Worm (Caenorhabditis elegans) whole organism, mixed stage, embryonic: ENCODE data around the gene mtp-18.

ENCODE experiments used
- M03D4.4 ChIP-seq: sonication (generic microtip); optimal IDR thresholded peaks from 2 replicates; lab custom pipeline; 2017; ENCODE audit warnings: mild to moderate bottlenecking, missing genetic modification characterization, missing compliant biosample characterization
- bed-3 ChIP-seq: fragments of 200-800 bp; sonication (Bioruptor generic); optimal IDR thresholded peaks from 3 replicates; lab custom pipeline; 2018; ENCODE audit warnings: mild to moderate bottlenecking, missing genetic modification characterization, moderate library complexity, missing compliant biosample characterization
- blmp-1 ChIP-seq: fragments of 150-350 bp; optimal IDR thresholded peaks from 2 replicates; lab custom pipeline; 2014; ENCODE audit warnings: missing biosample characterization, missing genetic modification characterization
- ces-1 ChIP-seq: fragments of 150-350 bp; optimal IDR thresholded peaks from 2 replicates; lab custom pipeline; 2014; ENCODE audit warnings: missing biosample characterization, missing genetic modification reagents, missing genetic modification characterization
- lsy-2 ChIP-seq: fragments of 150-350 bp; optimal IDR thresholded peaks from 2 replicates; lab custom pipeline; 2014; ENCODE audit warnings: missing biosample characterization, missing genetic modification characterization
- mep-1 ChIP-seq: fragments of 150-350 bp; optimal IDR thresholded peaks from 2 replicates; lab custom pipeline; 2017; ENCODE audit warnings: missing biosample characterization, missing genetic modification reagents, missing genetic modification characterization, inconsistent platforms
- pha-4 ChIP-seq: fragments of 150-350 bp; optimal IDR thresholded peaks from 2 replicates; lab custom pipeline; 2018; ENCODE audit warnings: missing biosample characterization, missing genetic modification reagents, missing genetic modification characterization
- snpc-4 ChIP-seq: fragments of 150-350 bp; optimal IDR thresholded peaks from 2 replicates; lab custom pipeline; 2014; ENCODE audit warnings: missing biosample characterization, missing genetic modification characterization
- sptf-1 ChIP-seq: sonication (generic microtip); optimal IDR thresholded peaks from 2 replicates; lab custom pipeline; 2017; ENCODE audit warnings: mild to moderate bottlenecking, missing genetic modification characterization, moderate library complexity, missing compliant biosample characterization
- unc-39 ChIP-seq: fragments of 150-350 bp; optimal IDR thresholded peaks from 2 replicates; lab custom pipeline; 2014; ENCODE audit warnings: missing biosample characterization, missing genetic modification characterization
- unc-62 ChIP-seq: fragments of 150-350 bp; optimal IDR thresholded peaks from 2 replicates; lab custom pipeline; 2014; ENCODE audit warnings: missing biosample characterization, missing genetic modification reagents, missing genetic modification characterization
- ztf-11 ChIP-seq: fragments of 150-350 bp; optimal IDR thresholded peaks from 2 replicates; lab custom pipeline; 2014; ENCODE audit warnings: missing biosample characterization, missing genetic modification characterization

- TF ChIP-seq pha-4 (tag; lab: Kevin White, UChicago) (no peak), blmp-1 (no peak), mep-1 (tag; lab: Kevin White, UChicago) (peak; percentile 18), M03D4.4 (tag; lab: Kevin White, UChicago) (peak; percentile 55), snpc-4 (tag; lab: Kevin White, UChicago) (no peak), bed-3 (GFP tag; lab: Kevin White, UChicago) (peak; percentile 56), lsy-2 (tag; lab: Kevin White, UChicago) (no peak), ztf-11 (no peak), unc-62 (GFP tag; lab: Kevin White, UChicago) (no peak), unc-39 (tag; lab: Kevin White, UChicago) (no peak), sptf-1 (peak; percentile 82), ces-1 (GFP tag; lab: Kevin White, UChicago) (peak; percentile 7)
Measured at ce11 chrX:6219892-6220291, 13.7 kb upstream of the mtp-18 start.
